Worm (Caenorhabditis elegans): ENCODE data around the gene C50E10.1.

ce11 chrII:12301233-12301632, 1.0 kb downstream of the C50E10.1 start:
- TF ChIP-seq snpc-4 (tag; optimal IDR thresholded peaks at IDR 0.05), result no peak
- TF ChIP-seq unc-62 (GFP tag; optimal IDR thresholded peaks at IDR 0.05), result no peak
- TF ChIP-seq nhr-237 (tag; optimal IDR thresholded peaks at IDR 0.05), result no peak
